Worm (Caenorhabditis elegans) whole organism, L3 larva: ENCODE measurements around the gene mec-18.

Source experiments
- ZK546.5 ChIP-seq: sonication (generic microtip); optimal IDR thresholded peaks from 2 replicates; lab custom pipeline; 2017; ENCODE audit warnings: missing biosample characterization, missing genetic modification characterization
- ama-1 ChIP-seq: fragments of 150-350 bp; optimal IDR thresholded peaks from 2 replicates; lab custom pipeline; 2018
- ceh-82 ChIP-seq: fragments of 150-350 bp; optimal IDR thresholded peaks from 2 replicates; lab custom pipeline; 2014; ENCODE audit warnings: missing biosample characterization, missing genetic modification characterization
- nhr-237 ChIP-seq: fragments of 150-350 bp; optimal IDR thresholded peaks from 2 replicates; lab custom pipeline; 2014; ENCODE audit warnings: missing biosample characterization, missing genetic modification characterization
- nhr-28 ChIP-seq: fragments of 150-350 bp; optimal IDR thresholded peaks from 2 replicates; lab custom pipeline; 2014; ENCODE audit warnings: missing biosample characterization, missing genetic modification characterization
- nhr-67 ChIP-seq: fragments of 150-350 bp; optimal IDR thresholded peaks from 2 replicates; lab custom pipeline; 2014; ENCODE audit warnings: missing biosample characterization, missing genetic modification characterization
- nhr-76 ChIP-seq: fragments of 150-350 bp; sonication (generic microtip); optimal IDR thresholded peaks from 5 replicates; lab custom pipeline; 2014; ENCODE audit warnings: missing biosample characterization, missing genetic modification characterization
- nhr-77 ChIP-seq: fragments of 150-350 bp; optimal IDR thresholded peaks from 2 replicates; lab custom pipeline; 2014; ENCODE audit warnings: missing biosample characterization, missing genetic modification characterization
- unc-39 ChIP-seq: sonication (generic microtip); optimal IDR thresholded peaks from 4 replicates; lab custom pipeline; 2017; ENCODE audit warnings: missing biosample characterization, missing genetic modification characterization
- ztf-11 ChIP-seq: fragments of 150-350 bp; optimal IDR thresholded peaks from 2 replicates; lab custom pipeline; 2014; ENCODE audit warnings: missing biosample characterization, missing genetic modification characterization

ce11 chrX:4260297-4260696, 13.7 kb downstream of the mec-18 start, which contains the start of gene C52B9.4:
- TF ChIP-seq nhr-67 = no peak
- no peak for TF ChIP-seq nhr-237 (tag; lab: Kevin White, UChicago)
- TF ChIP-seq ama-1 = no peak
- TF ChIP-seq nhr-76 = no peak
- TF ChIP-seq nhr-28 (tag; lab: Kevin White, UChicago) = no peak
- TF ChIP-seq ZK546.5 (tag; lab: Kevin White, UChicago) = no peak
- TF ChIP-seq ceh-82 (tag; lab: Kevin White, UChicago) = no peak
- TF ChIP-seq ztf-11 (tag; lab: Kevin White, UChicago) = no peak
- no peak for TF ChIP-seq unc-39 (tag; lab: Kevin White, UChicago)
- no peak for TF ChIP-seq nhr-77 (tag; lab: Kevin White, UChicago)
